Fruit fly (Drosophila melanogaster) whole organism, embryonic: ENCODE results near the gene Polr3E.

Experiments
- Ada2b ChIP-seq: fragments of 200-800 bp; sonication (Bioruptor generic); IDR thresholded peaks from 2 replicates; pipeline ENCODE4 v1.3.6; 2022; ENCODE audit warnings: missing biosample characterization, missing genetic modification characterization
- Atf-2 ChIP-seq: fragments of 200-800 bp; sonication (Bioruptor generic); optimal IDR thresholded peaks from 2 replicates; lab custom pipeline; 2016; ENCODE audit warnings: missing biosample characterization, missing genetic modification characterization
- Bdp1 ChIP-seq: fragments of 200-800 bp; sonication (Bioruptor generic); optimal IDR thresholded peaks from 3 replicates; lab custom pipeline; 2016; ENCODE audit warnings: missing biosample characterization, missing genetic modification characterization
- CG11723 ChIP-seq: fragments of 200-800 bp; sonication (Bioruptor generic); optimal IDR thresholded peaks from 2 replicates; lab custom pipeline; 2017; ENCODE audit warnings: missing biosample characterization, mild to moderate bottlenecking, missing genetic modification characterization
- CG12104 ChIP-seq: fragments of 200-800 bp; sonication (Bioruptor generic); optimal IDR thresholded peaks from 3 replicates; lab custom pipeline; 2016; ENCODE audit warnings: missing biosample characterization, missing genetic modification characterization
- CG12299 ChIP-seq: fragments of 200-800 bp; sonication (Bioruptor generic); optimal IDR thresholded peaks from 2 replicates; lab custom pipeline; 2018; ENCODE audit warnings: missing biosample characterization, mild to moderate bottlenecking, missing genetic modification characterization
- CG12769 ChIP-seq: fragments of 200-800 bp; sonication (Bioruptor generic); optimal IDR thresholded peaks from 2 replicates; lab custom pipeline; 2019; ENCODE audit warnings: missing biosample characterization, mild to moderate bottlenecking, missing genetic modification characterization, moderate library complexity
- CG13287 ChIP-seq: fragments of 200-800 bp; sonication (Bioruptor generic); IDR thresholded peaks from 2 replicates; pipeline ENCODE4 v1.3.6; 2022; ENCODE audit warnings: missing biosample characterization, missing genetic modification characterization; ENCODE audit not compliant: partially characterized antibody
- CG14710 ChIP-seq: fragments of 200-800 bp; sonication (Bioruptor generic); optimal IDR thresholded peaks from 3 replicates; lab custom pipeline; 2019; ENCODE audit warnings: missing biosample characterization, mild to moderate bottlenecking, missing genetic modification characterization, moderate library complexity
- CG1529 ChIP-seq: fragments of 200-800 bp; sonication (Bioruptor generic); optimal IDR thresholded peaks from 3 replicates; lab custom pipeline; 2018; ENCODE audit warnings: missing biosample characterization, missing genetic modification characterization
- CG15696 ChIP-seq: fragments of 200-800 bp; sonication (Bioruptor generic); optimal IDR thresholded peaks from 2 replicates; lab custom pipeline; 2019; ENCODE audit warnings: missing biosample characterization, mild to moderate bottlenecking, missing genetic modification characterization, moderate library complexity
- CG1602 ChIP-seq: fragments of 200-800 bp; sonication (Bioruptor generic); optimal IDR thresholded peaks from 3 replicates; lab custom pipeline; 2016; ENCODE audit warnings: missing biosample characterization, missing genetic modification characterization
- CG17328 ChIP-seq: fragments of 200-800 bp; sonication (Bioruptor generic); IDR thresholded peaks from 2 replicates; pipeline ENCODE4 v1.3.6; 2022; ENCODE audit warnings: missing biosample characterization, missing genetic modification characterization
- CG18619 ChIP-seq: fragments of 200-800 bp; sonication (Bioruptor generic); optimal IDR thresholded peaks from 3 replicates; lab custom pipeline; 2017; ENCODE audit warnings: missing biosample characterization, mild to moderate bottlenecking, missing genetic modification characterization
- CG2875 ChIP-seq: fragments of 200-800 bp; sonication (Bioruptor generic); optimal IDR thresholded peaks from 2 replicates; lab custom pipeline; 2017; ENCODE audit warnings: missing biosample characterization, mild to moderate bottlenecking, missing genetic modification characterization, missing genetic modification reagents
- CG4707 ChIP-seq: fragments of 200-800 bp; sonication (Bioruptor generic); optimal IDR thresholded peaks from 2 replicates; lab custom pipeline; 2018; ENCODE audit warnings: missing biosample characterization, mild to moderate bottlenecking, missing genetic modification characterization, moderate library complexity
- CG6689 ChIP-seq: fragments of 200-800 bp; sonication (Bioruptor generic); IDR thresholded peaks from 2 replicates; pipeline ENCODE4 v1.3.6; 2022; ENCODE audit warnings: missing biosample characterization, missing genetic modification characterization
- CG6791 ChIP-seq: fragments of 200-800 bp; sonication (Bioruptor generic); IDR thresholded peaks from 3 replicates; pipeline ENCODE4 v1.3.6; 2022; ENCODE audit warnings: missing biosample characterization, missing genetic modification characterization; ENCODE audit not compliant: partially characterized antibody
- CG7963 ChIP-seq: fragments of 200-800 bp; sonication (Bioruptor generic); IDR thresholded peaks from 3 replicates; pipeline ENCODE4 v1.3.6; 2022; ENCODE audit warnings: missing biosample characterization, missing genetic modification characterization; ENCODE audit not compliant: partially characterized antibody
- CG9727 ChIP-seq: fragments of 200-800 bp; sonication (Bioruptor generic); optimal IDR thresholded peaks from 3 replicates; lab custom pipeline; 2017; ENCODE audit warnings: missing biosample characterization, mild to moderate bottlenecking, missing genetic modification characterization
- CG9797 ChIP-seq: fragments of 200-800 bp; sonication (Bioruptor generic); optimal IDR thresholded peaks from 3 replicates; lab custom pipeline; 2018; ENCODE audit warnings: missing biosample characterization, mild to moderate bottlenecking, missing genetic modification characterization
- CkIIα-i1 ChIP-seq: fragments of 200-800 bp; sonication (Bioruptor generic); IDR thresholded peaks from 2 replicates; pipeline ENCODE4 v1.3.6; 2022; ENCODE audit warnings: missing biosample characterization, missing genetic modification characterization
- CrebB ChIP-seq: fragments of 200-800 bp; sonication (Bioruptor generic); optimal IDR thresholded peaks from 3 replicates; lab custom pipeline; 2018; ENCODE audit warnings: missing biosample characterization, mild to moderate bottlenecking, missing genetic modification characterization
- Dip2 ChIP-seq: fragments of 200-800 bp; sonication (Bioruptor generic); IDR thresholded peaks from 2 replicates; pipeline ENCODE4 v1.3.6; 2022; ENCODE audit warnings: missing biosample characterization, missing genetic modification characterization
- Dll ChIP-seq: fragments of 200-800 bp; sonication (Bioruptor generic); IDR thresholded peaks from 4 replicates; pipeline ENCODE4 v1.3.6; 2022; ENCODE audit warnings: missing biosample characterization, missing genetic modification characterization; ENCODE audit not compliant: partially characterized antibody
- E2f2 ChIP-seq: fragments of 200-800 bp; sonication (Bioruptor generic); IDR thresholded peaks from 2 replicates; pipeline ENCODE4 v1.3.6; 2022; ENCODE audit warnings: missing biosample characterization, missing genetic modification characterization
- Elba2 ChIP-seq: fragments of 200-800 bp; sonication (Bioruptor generic); optimal IDR thresholded peaks from 3 replicates; lab custom pipeline; 2016; ENCODE audit warnings: missing biosample characterization, missing genetic modification characterization
- H2.0 ChIP-seq: fragments of 200-800 bp; sonication (Bioruptor generic); IDR thresholded peaks from 2 replicates; pipeline ENCODE4 v1.3.6; 2022; ENCODE audit warnings: missing biosample characterization, missing genetic modification characterization
- HmgD ChIP-seq: fragments of 200-800 bp; sonication (Bioruptor generic); optimal IDR thresholded peaks from 3 replicates; lab custom pipeline; 2016; ENCODE audit warnings: missing biosample characterization, missing genetic modification characterization
- HmgZ ChIP-seq: fragments of 200-800 bp; sonication (Bioruptor generic); optimal IDR thresholded peaks from 2 replicates; lab custom pipeline; 2018; ENCODE audit warnings: missing biosample characterization, mild to moderate bottlenecking, missing genetic modification characterization
- Hmx ChIP-seq: fragments of 200-800 bp; sonication (Bioruptor generic); optimal IDR thresholded peaks from 2 replicates; lab custom pipeline; 2016; ENCODE audit warnings: missing biosample characterization, missing genetic modification characterization
- Trl ChIP-seq, 3 experiments: fragments of >200 bp in 2 of 3; fragments of 200-800 bp in 1 of 3; sonication (Bioruptor generic) in 1 of 3; optimal IDR thresholded peaks; 2 replicates in 1 of 3; 3 replicates in 2 of 3; lab custom pipeline; 2016 to 2017; ENCODE audit warnings: missing biosample characterization in 1 of 3, missing genetic modification characterization in 1 of 3
- bigmax ChIP-seq: fragments of 200-800 bp; sonication (Bioruptor generic); optimal IDR thresholded peaks from 2 replicates; lab custom pipeline; 2018; ENCODE audit warnings: missing biosample characterization, mild to moderate bottlenecking, missing genetic modification characterization
- crc ChIP-seq: fragments of 200-800 bp; sonication (Bioruptor generic); optimal IDR thresholded peaks from 2 replicates; lab custom pipeline; 2016; ENCODE audit warnings: missing biosample characterization, missing genetic modification characterization
- dan ChIP-seq: fragments of 200-800 bp; sonication (Bioruptor generic); IDR thresholded peaks from 2 replicates; pipeline ENCODE4 v1.3.6; 2022; ENCODE audit warnings: missing biosample characterization, missing genetic modification characterization
- dm ChIP-seq: fragments of 200-800 bp; sonication (Bioruptor generic); optimal IDR thresholded peaks from 3 replicates; lab custom pipeline; 2016; ENCODE audit warnings: missing biosample characterization, missing genetic modification characterization
- dmrt11E ChIP-seq: fragments of 200-800 bp; sonication (Bioruptor generic); optimal IDR thresholded peaks from 3 replicates; lab custom pipeline; 2018; ENCODE audit warnings: missing biosample characterization, mild to moderate bottlenecking, missing genetic modification characterization, moderate library complexity
- dysf ChIP-seq: fragments of 200-800 bp; sonication (Bioruptor generic); IDR thresholded peaks from 3 replicates; pipeline ENCODE4 v1.3.6; 2022; ENCODE audit warnings: missing biosample characterization, missing genetic modification characterization
- gce ChIP-seq: fragments of 200-800 bp; sonication (Bioruptor generic); IDR thresholded peaks from 3 replicates; pipeline ENCODE4 v1.3.6; 2022; ENCODE audit warnings: missing biosample characterization, missing genetic modification characterization
- her ChIP-seq: fragments of 200-800 bp; sonication (Bioruptor generic); optimal IDR thresholded peaks from 2 replicates; lab custom pipeline; 2016; ENCODE audit warnings: missing biosample characterization, missing genetic modification characterization
- kah ChIP-seq: fragments of 200-800 bp; sonication (Bioruptor generic); optimal IDR thresholded peaks from 2 replicates; lab custom pipeline; 2018; ENCODE audit warnings: missing biosample characterization, mild to moderate bottlenecking, missing genetic modification characterization
- p53 ChIP-seq: fragments of 200-800 bp; sonication (Bioruptor generic); optimal IDR thresholded peaks from 2 replicates; lab custom pipeline; 2016; ENCODE audit warnings: missing biosample characterization, missing genetic modification characterization
- pita ChIP-seq: fragments of 200-800 bp; sonication (Bioruptor generic); optimal IDR thresholded peaks from 2 replicates; lab custom pipeline; 2017; ENCODE audit warnings: missing biosample characterization, mild to moderate bottlenecking, missing genetic modification characterization
- ranshi ChIP-seq: fragments of 200-800 bp; sonication (Bioruptor generic); IDR thresholded peaks from 2 replicates; pipeline ENCODE4 v1.3.6; 2022; ENCODE audit warnings: missing biosample characterization, missing genetic modification characterization
- ro ChIP-seq: fragments of 200-800 bp; sonication (Bioruptor generic); IDR thresholded peaks from 2 replicates; pipeline ENCODE4 v1.3.6; 2022; ENCODE audit warnings: missing biosample characterization, missing genetic modification characterization
- row ChIP-seq: fragments of 200-800 bp; sonication (Bioruptor generic); IDR thresholded peaks from 3 replicates; pipeline ENCODE4 v1.3.6; 2022; ENCODE audit warnings: missing biosample characterization, missing genetic modification characterization
- sim ChIP-seq: fragments of 200-800 bp; sonication (Bioruptor generic); IDR thresholded peaks from 2 replicates; pipeline ENCODE4 v1.3.6; 2022; ENCODE audit warnings: missing biosample characterization, missing genetic modification characterization
- sug ChIP-seq: fragments of 200-800 bp; optimal IDR thresholded peaks from 2 replicates; lab custom pipeline; 2019; ENCODE audit warnings: missing biosample characterization, mild to moderate bottlenecking, missing genetic modification characterization, moderate library complexity
- tna ChIP-seq: fragments of 200-800 bp; sonication (Bioruptor generic); IDR thresholded peaks from 2 replicates; pipeline ENCODE4 v1.3.6; 2022; ENCODE audit warnings: missing biosample characterization, missing genetic modification characterization; ENCODE audit not compliant: partially characterized antibody
- unc-4 ChIP-seq: fragments of 200-800 bp; sonication (Bioruptor generic); IDR thresholded peaks from 2 replicates; pipeline ENCODE4 v1.3.6; 2022; ENCODE audit warnings: missing biosample characterization, missing genetic modification characterization; ENCODE audit not compliant: partially characterized antibody
- vnd ChIP-seq: fragments of 200-800 bp; sonication (Bioruptor generic); IDR thresholded peaks from 3 replicates; pipeline ENCODE4 v1.3.6; 2022; ENCODE audit warnings: missing biosample characterization, missing genetic modification characterization; ENCODE audit not compliant: partially characterized antibody
- yki ChIP-seq: fragments of >200 bp; optimal IDR thresholded peaks from 3 replicates; lab custom pipeline; 2018

Gene Polr3E

DNA sequence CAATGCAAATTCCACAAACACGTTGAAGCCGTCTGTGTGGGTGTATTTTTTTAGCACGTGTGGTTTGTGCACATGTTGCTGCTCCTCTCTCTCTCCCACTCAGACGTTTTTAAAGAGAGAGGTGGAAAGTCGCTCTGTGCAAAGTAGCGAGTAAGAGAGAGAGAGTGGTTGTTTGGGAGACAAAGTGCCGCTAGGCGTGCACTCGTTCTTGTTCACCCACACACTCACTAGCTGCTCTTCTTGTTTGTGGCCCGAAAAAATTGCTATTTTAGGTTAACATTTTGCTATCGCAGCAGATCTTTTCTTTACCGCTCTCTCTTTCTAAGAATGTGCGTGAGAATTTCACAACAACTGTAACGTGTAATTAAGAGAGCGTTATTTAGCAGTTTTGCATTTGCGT is 22.7 kb upstream of the Polr3E start (continued):
- TF ChIP-seq bigmax (GFP tag; lab: Kevin White, UChicago) (peak; percentile 87), crc (GFP tag; lab: Kevin White, UChicago) (no peak), Bdp1 (GFP tag; lab: Kevin White, UChicago) (no peak), Elba2 (GFP tag; lab: Kevin White, UChicago) (no peak), CG2875 (no peak), Ada2b (GFP tag; lab: Robert Waterston, UW) (no peak), row (GFP tag; lab: Robert Waterston, UW) (no peak), unc-4 (GFP tag; lab: Robert Waterston, UW) (peak; percentile 12; the same call in 1 of the 2 replicates), dysf (GFP tag; lab: Robert Waterston, UW) (no peak), E2f2 (no peak), pita (GFP tag; lab: Kevin White, UChicago) (no peak), p53 (GFP tag; lab: Kevin White, UChicago) (no peak), Dip2 (GFP tag; lab: Robert Waterston, UW) (no peak), HmgD (GFP tag; lab: Kevin White, UChicago) (no peak), sim (GFP tag; lab: Robert Waterston, UW) (no peak), vnd (no peak), Trl (optimal IDR thresholded peaks at IDR 0.05; lab: Kevin White, UChicago) (peak; percentile 92 to 98), Trl (GFP tag; optimal IDR thresholded peaks at IDR 0.05; lab: Kevin White, UChicago) (peak; percentile 54), CG9797 (GFP tag; lab: Kevin White, UChicago) (no peak), CG18619 (no peak), CG11723 (GFP tag; lab: Kevin White, UChicago) (no peak), CG6689 (GFP tag; lab: Robert Waterston, UW) (no peak), tna (GFP tag; lab: Robert Waterston, UW) (no peak), Hmx (GFP tag; lab: Kevin White, UChicago) (no peak), CkIIα-i1 (GFP tag; lab: Robert Waterston, UW) (no peak), CG12104 (GFP tag; lab: Kevin White, UChicago) (no peak), ranshi (GFP tag; lab: Robert Waterston, UW) (no peak), CG1529 (GFP tag; lab: Kevin White, UChicago) (no peak), dm (GFP tag; lab: Kevin White, UChicago) (peak; percentile 46), H2.0 (GFP tag; lab: Robert Waterston, UW) (no peak), ro (no peak), Atf-2 (GFP tag; lab: Kevin White, UChicago) (no peak), CrebB (tag; lab: Kevin White, UChicago) (no peak), CG13287 (peak; percentile 37; the same call in 1 of the 2 replicates), CG4707 (GFP tag; lab: Kevin White, UChicago) (no peak), yki (lab: Kevin White, UChicago) (peak; percentile 68), CG9727 (GFP tag; lab: Kevin White, UChicago) (no peak), CG1602 (GFP tag; lab: Kevin White, UChicago) (no peak), CG12769 (tag; lab: Kevin White, UChicago) (peak; percentile 66), gce (no peak), dan (GFP tag; lab: Robert Waterston, UW) (no peak), CG6791 (no peak), CG7963 (no peak), her (GFP tag; lab: Kevin White, UChicago) (no peak), Dll (GFP tag; lab: Robert Waterston, UW) (no peak), HmgZ (tag; lab: Kevin White, UChicago) (peak; percentile 28), CG17328 (GFP tag; lab: Robert Waterston, UW) (no peak), CG14710 (tag; lab: Kevin White, UChicago) (no peak), sug (tag; lab: Kevin White, UChicago) (peak; percentile 5), dmrt11E (tag; lab: Kevin White, UChicago) (no peak), CG12299 (no peak), CG15696 (tag; lab: Kevin White, UChicago) (no peak), kah (GFP tag; lab: Kevin White, UChicago) (peak; percentile 38)
